Worm (Caenorhabditis elegans) whole organism, young adult: ENCODE measurements around the gene C07B5.3.

ENCODE experiments used
- B0019.2 ChIP-seq: fragments of 200-800 bp; sonication (Bioruptor generic); conservative IDR thresholded peaks from 2 replicates; pipeline ENCODE4 v1.3.6; 2022; ENCODE audit warnings: missing genetic modification reagents, missing genetic modification characterization, missing compliant biosample characterization
- B0336.3 ChIP-seq: fragments of 200-800 bp; sonication (Bioruptor generic); IDR thresholded peaks from 2 replicates; pipeline ENCODE4 v1.3.6; 2022; ENCODE audit warnings: missing genetic modification characterization, missing compliant biosample characterization
- F10E7.11 ChIP-seq: sonication (generic microtip); optimal IDR thresholded peaks from 2 replicates; lab custom pipeline; 2017; ENCODE audit warnings: mild to moderate bottlenecking, missing genetic modification characterization, moderate library complexity, missing compliant biosample characterization
- F23B12.7 ChIP-seq: sonication (generic microtip); optimal IDR thresholded peaks from 2 replicates; lab custom pipeline; 2017; ENCODE audit warnings: missing genetic modification characterization, mild to moderate bottlenecking, missing compliant biosample characterization, antibody characterized with exemption, moderate library complexity; ENCODE audit not compliant: insufficient read depth
- T26A5.8 ChIP-seq: sonication (generic microtip); optimal IDR thresholded peaks from 2 replicates; lab custom pipeline; 2016; ENCODE audit warnings: missing genetic modification characterization, missing compliant biosample characterization
- ZK185.1 ChIP-seq: sonication (generic microtip); optimal IDR thresholded peaks from 2 replicates; lab custom pipeline; 2016; ENCODE audit warnings: mild to moderate bottlenecking, missing genetic modification characterization, missing compliant biosample characterization; ENCODE audit not compliant: poor library complexity, severe bottlenecking
- akir-1 ChIP-seq: fragments of 200-800 bp; sonication (Bioruptor generic); optimal IDR thresholded peaks from 2 replicates; lab custom pipeline; 2018; ENCODE audit warnings: mild to moderate bottlenecking, missing genetic modification characterization, moderate library complexity, missing compliant biosample characterization
- aptf-3 ChIP-seq: fragments of 200-800 bp; sonication (Bioruptor generic); IDR thresholded peaks from 2 replicates; pipeline ENCODE4 v1.3.6; 2022; ENCODE audit warnings: missing genetic modification characterization, missing compliant biosample characterization
- athp-1 ChIP-seq: sonication (generic microtip); optimal IDR thresholded peaks from 2 replicates; lab custom pipeline; 2017; ENCODE audit warnings: mild to moderate bottlenecking, missing genetic modification characterization, missing compliant biosample characterization
- attf-6 ChIP-seq: fragments of 200-800 bp; sonication (Bioruptor generic); IDR thresholded peaks from 2 replicates; pipeline ENCODE4 v1.3.6; 2022; ENCODE audit warnings: missing genetic modification reagents, missing genetic modification characterization, missing compliant biosample characterization
- bed-1 ChIP-seq: fragments of 200-800 bp; sonication (Bioruptor generic); IDR thresholded peaks from 2 replicates; pipeline ENCODE4 v1.3.6; 2022; ENCODE audit warnings: missing genetic modification reagents, missing genetic modification characterization, missing compliant biosample characterization
- ccch-3 ChIP-seq: fragments of 200-800 bp; sonication (Bioruptor generic); optimal IDR thresholded peaks from 2 replicates; lab custom pipeline; 2018; ENCODE audit warnings: mild to moderate bottlenecking, missing genetic modification characterization, missing compliant biosample characterization
- cebp-1 ChIP-seq, 2 experiments: fragments of 200-800 bp in 1 of 2; sonication (Bioruptor generic) in 1 of 2; sonication (generic microtip) in 1 of 2; IDR thresholded peaks in 1 of 2; optimal IDR thresholded peaks in 1 of 2; 2 replicates each; pipeline versions ENCODE4 v1.3.6 to Lab custom; 2017 to 2022; ENCODE audit warnings: missing compliant biosample characterization in 2 of 2, missing genetic modification characterization in 2 of 2, mild to moderate bottlenecking in 1 of 2, missing genetic modification reagents in 1 of 2, moderate library complexity in 1 of 2
- ceh-100 ChIP-seq: fragments of 200-800 bp; sonication (Bioruptor generic); IDR thresholded peaks from 2 replicates; pipeline ENCODE4 v1.3.6; 2022; ENCODE audit warnings: missing genetic modification reagents, missing genetic modification characterization, missing compliant biosample characterization
- die-1 ChIP-seq: sonication (generic microtip); optimal IDR thresholded peaks from 2 replicates; lab custom pipeline; 2016; ENCODE audit warnings: missing genotype, mild to moderate bottlenecking, missing genetic modification characterization, missing compliant biosample characterization
- dox-1 ChIP-seq: fragments of 200-800 bp; sonication (Bioruptor generic); IDR thresholded peaks from 2 replicates; pipeline ENCODE4 v1.3.6; 2022; ENCODE audit warnings: missing genetic modification reagents, missing genetic modification characterization, missing compliant biosample characterization
- dpff-1 ChIP-seq: sonication (generic microtip); optimal IDR thresholded peaks from 2 replicates; lab custom pipeline; 2017; ENCODE audit warnings: mild to moderate bottlenecking, missing genetic modification characterization, missing compliant biosample characterization
- egrh-3 ChIP-seq: fragments of 200-800 bp; sonication (Bioruptor generic); IDR thresholded peaks from 2 replicates; pipeline ENCODE4 v1.3.6; 2022; ENCODE audit warnings: missing genetic modification reagents, missing genetic modification characterization, missing compliant biosample characterization
- ets-4 ChIP-seq: fragments of 200-800 bp; sonication (Bioruptor generic); optimal IDR thresholded peaks from 2 replicates; lab custom pipeline; 2018; ENCODE audit warnings: mild to moderate bottlenecking, missing genetic modification characterization, missing compliant biosample characterization
- hlh-12 ChIP-seq: sonication (generic microtip); optimal IDR thresholded peaks from 2 replicates; lab custom pipeline; 2016; ENCODE audit warnings: missing genetic modification characterization, missing compliant biosample characterization
- hlh-26 ChIP-seq: fragments of 200-800 bp; sonication (Bioruptor generic); conservative IDR thresholded peaks from 2 replicates; pipeline ENCODE4 v1.3.6; 2022; ENCODE audit warnings: missing genetic modification reagents, missing genetic modification characterization, missing compliant biosample characterization
- hmg-1.2 ChIP-seq: fragments of 200-800 bp; sonication (Bioruptor generic); IDR thresholded peaks from 2 replicates; pipeline ENCODE4 v1.3.6; 2022; ENCODE audit warnings: missing genetic modification reagents, missing genetic modification characterization, missing compliant biosample characterization
- hmg-20 ChIP-seq: fragments of 200-800 bp; sonication (Bioruptor generic); IDR thresholded peaks from 2 replicates; pipeline ENCODE4 v1.3.6; 2022; ENCODE audit warnings: missing genetic modification reagents, missing genetic modification characterization, missing compliant biosample characterization
- hrde-1 ChIP-seq: sonication (generic microtip); optimal IDR thresholded peaks from 2 replicates; lab custom pipeline; 2016; ENCODE audit warnings: missing genetic modification characterization, mild to moderate bottlenecking, missing compliant biosample characterization, moderate library complexity, missing genotype, missing genetic modification reagents, borderline replicate concordance
- hsf-1 ChIP-seq: fragments of 200-800 bp; sonication (Bioruptor generic); IDR thresholded peaks from 2 replicates; pipeline ENCODE4 v1.3.6; 2022; ENCODE audit warnings: missing genetic modification reagents, missing genetic modification characterization, missing compliant biosample characterization
- lin-35 ChIP-seq, 3 experiments: fragments of 150-350 bp in 2 of 3; sonication (generic microtip) in 1 of 3; optimal IDR thresholded peaks; 2 replicates each; lab custom pipeline; 2014 to 2018; ENCODE audit warnings: missing biosample characterization in 3 of 3, missing genetic modification characterization in 3 of 3, missing genetic modification reagents in 3 of 3
- lin-40 ChIP-seq: sonication (generic microtip); optimal IDR thresholded peaks from 2 replicates; lab custom pipeline; 2016; ENCODE audit warnings: missing genetic modification characterization, mild to moderate bottlenecking, missing compliant biosample characterization, missing genotype, missing genetic modification reagents
- lir-1 ChIP-seq: fragments of 200-800 bp; sonication (Bioruptor generic); conservative IDR thresholded peaks from 2 replicates; pipeline ENCODE4 v1.3.6; 2022; ENCODE audit warnings: missing genetic modification reagents, missing genetic modification characterization, missing compliant biosample characterization
- lsl-1 ChIP-seq: fragments of 200-800 bp; sonication (Bioruptor generic); optimal IDR thresholded peaks from 2 replicates; lab custom pipeline; 2018; ENCODE audit warnings: mild to moderate bottlenecking, missing genetic modification characterization, moderate library complexity, missing compliant biosample characterization
- lsy-27 ChIP-seq: sonication (generic microtip); optimal IDR thresholded peaks from 2 replicates; lab custom pipeline; 2017; ENCODE audit warnings: missing genetic modification characterization, mild to moderate bottlenecking, missing compliant biosample characterization, antibody characterized with exemption, missing genotype, borderline replicate concordance; ENCODE audit not compliant: insufficient read depth
- madf-3 ChIP-seq: fragments of 200-800 bp; sonication (Bioruptor generic); IDR thresholded peaks from 2 replicates; pipeline ENCODE4 v1.3.6; 2022; ENCODE audit warnings: missing genetic modification reagents, missing genetic modification characterization, missing compliant biosample characterization
- mcd-1 ChIP-seq: fragments of 200-800 bp; sonication (Bioruptor generic); IDR thresholded peaks from 2 replicates; pipeline ENCODE4 v1.3.6; 2022; ENCODE audit warnings: missing genetic modification reagents, missing genetic modification characterization, missing compliant biosample characterization
- nfya-1 ChIP-seq: sonication (generic microtip); optimal IDR thresholded peaks from 2 replicates; lab custom pipeline; 2017; ENCODE audit warnings: antibody characterized with exemption, missing compliant biosample characterization, missing genetic modification characterization, borderline replicate concordance; ENCODE audit not compliant: insufficient read depth
- nhr-120 ChIP-seq: fragments of 200-800 bp; sonication (Bioruptor generic); IDR thresholded peaks from 2 replicates; pipeline ENCODE4 v1.3.6; 2022; ENCODE audit warnings: missing genetic modification characterization, missing compliant biosample characterization
- nhr-80 ChIP-seq: sonication (generic microtip); optimal IDR thresholded peaks from 2 replicates; lab custom pipeline; 2016; ENCODE audit warnings: missing genetic modification characterization, missing compliant biosample characterization
- repo-1 ChIP-seq: sonication (generic microtip); optimal IDR thresholded peaks from 2 replicates; lab custom pipeline; 2017; ENCODE audit warnings: mild to moderate bottlenecking, missing genetic modification characterization, missing compliant biosample characterization
- rpc-1 ChIP-seq, 2 experiments: fragments of 150-350 bp in 1 of 2; sonication (generic microtip) in 1 of 2; optimal IDR thresholded peaks; 2 replicates each; lab custom pipeline; 2014 to 2018; ENCODE audit warnings: missing biosample characterization in 1 of 2, missing genetic modification characterization in 1 of 2, missing genetic modification reagents in 1 of 2, missing genotype in 1 of 2
- snpc-4 ChIP-seq, 5 experiments: fragments of 150-350 bp in 1 of 5; sonication (generic microtip) in 4 of 5; optimal IDR thresholded peaks; 2 replicates each; lab custom pipeline; 2014 to 2018; ENCODE audit warnings: missing genetic modification characterization in 5 of 5, missing biosample characterization in 3 of 5, antibody characterized with exemption in 2 of 5, mild to moderate bottlenecking in 2 of 5, missing compliant biosample characterization in 2 of 5, missing genotype in 2 of 5, moderate library complexity in 2 of 5, missing genetic modification reagents in 1 of 5
- somi-1 ChIP-seq: fragments of 200-800 bp; sonication (Bioruptor generic); optimal IDR thresholded peaks from 2 replicates; lab custom pipeline; 2018; ENCODE audit warnings: mild to moderate bottlenecking, missing genetic modification characterization, missing compliant biosample characterization
- tbx-9 ChIP-seq: sonication (generic microtip); optimal IDR thresholded peaks from 2 replicates; lab custom pipeline; 2016; ENCODE audit warnings: borderline replicate concordance, missing genetic modification characterization, inconsistent platforms, missing compliant biosample characterization
- tlf-1 ChIP-seq: fragments of 200-800 bp; sonication (Bioruptor generic); optimal IDR thresholded peaks from 2 replicates; lab custom pipeline; 2018; ENCODE audit warnings: mild to moderate bottlenecking, missing genetic modification characterization, missing compliant biosample characterization
- xnd-1 ChIP-seq: sonication (generic microtip); optimal IDR thresholded peaks from 2 replicates; lab custom pipeline; 2016; ENCODE audit warnings: missing genotype, missing genetic modification reagents, missing genetic modification characterization, missing compliant biosample characterization
- zfh-2 ChIP-seq: fragments of 200-800 bp; sonication (Bioruptor generic); conservative IDR thresholded peaks from 2 replicates; pipeline ENCODE4 v1.3.6; 2022; ENCODE audit warnings: missing genetic modification reagents, missing genetic modification characterization, missing compliant biosample characterization
- ztf-26 ChIP-seq: sonication (generic microtip); optimal IDR thresholded peaks from 2 replicates; lab custom pipeline; 2017; ENCODE audit warnings: missing genetic modification characterization, missing compliant biosample characterization
- ztf-28 ChIP-seq: fragments of 200-800 bp; sonication (Bioruptor generic); IDR thresholded peaks from 2 replicates; pipeline ENCODE4 v1.3.6; 2022; ENCODE audit warnings: missing genetic modification reagents, missing genetic modification characterization, missing compliant biosample characterization
- ztf-3 ChIP-seq: fragments of 200-800 bp; sonication (Bioruptor generic); optimal IDR thresholded peaks from 2 replicates; lab custom pipeline; 2018; ENCODE audit warnings: mild to moderate bottlenecking, missing genetic modification characterization, missing compliant biosample characterization
- ztf-6 ChIP-seq: fragments of 200-800 bp; sonication (Bioruptor generic); IDR thresholded peaks from 2 replicates; pipeline ENCODE4 v1.3.6; 2022; ENCODE audit warnings: missing genetic modification reagents, missing genetic modification characterization, missing compliant biosample characterization

C07B5.3 gene

ce11 chrX:9552404-9552803 lies 29.4 kb upstream of the C07B5.3 start:
- TF ChIP-seq lsy-27 (tag; lab: Kevin White, UChicago) (no peak), dox-1 (no peak), lin-35 (GFP tag; optimal IDR thresholded peaks at IDR 0.05; lab: Kevin White, UChicago) (no peak), hlh-26 (GFP tag; lab: Robert Waterston, UW) (no peak), hsf-1 (GFP tag; lab: Robert Waterston, UW) (no peak), lir-1 (GFP tag; lab: Robert Waterston, UW) (no peak), nhr-80 (peak; percentile 37), akir-1 (GFP tag; lab: Kevin White, UChicago) (no peak), tlf-1 (GFP tag; lab: Kevin White, UChicago) (no peak), repo-1 (tag; lab: Kevin White, UChicago) (no peak), ztf-28 (GFP tag; lab: Robert Waterston, UW) (no peak), rpc-1 (optimal IDR thresholded peaks at IDR 0.05; lab: Kevin White, UChicago) (no peak), rpc-1 (tag; optimal IDR thresholded peaks at IDR 0.05; lab: Kevin White, UChicago) (no peak), ceh-100 (no peak), ZK185.1 (tag; lab: Kevin White, UChicago) (no peak), ztf-3 (GFP tag; lab: Kevin White, UChicago) (no peak), madf-3 (GFP tag; lab: Robert Waterston, UW) (no peak), hmg-1.2 (peak; percentile 53), nhr-120 (GFP tag; lab: Robert Waterston, UW) (no peak), zfh-2 (GFP tag; lab: Robert Waterston, UW) (peak; percentile 92), ccch-3 (GFP tag; lab: Kevin White, UChicago) (no peak), aptf-3 (GFP tag; lab: Robert Waterston, UW) (no peak), F10E7.11 (tag; lab: Kevin White, UChicago) (no peak), bed-1 (no peak), die-1 (no peak), hlh-12 (tag; lab: Kevin White, UChicago) (no peak), lin-40 (peak; percentile 30), hmg-20 (no peak), ztf-6 (GFP tag; lab: Robert Waterston, UW) (no peak), mcd-1 (GFP tag; lab: Robert Waterston, UW) (no peak; the same call in 1 of the 2 replicates), B0019.2 (GFP tag; lab: Robert Waterston, UW) (no peak), snpc-4 (GFP tag; optimal IDR thresholded peaks at IDR 0.05; lab: Kevin White, UChicago) (no peak), snpc-4 (tag; optimal IDR thresholded peaks at IDR 0.05; lab: Kevin White, UChicago) (peak in 1 of 4 experiments; percentile 7), cebp-1 (GFP tag; IDR thresholded peaks at IDR 0.05; lab: Robert Waterston, UW) (no peak), cebp-1 (tag; optimal IDR thresholded peaks at IDR 0.05; lab: Kevin White, UChicago) (peak; percentile 4), tbx-9 (tag; lab: Kevin White, UChicago) (no peak), T26A5.8 (no peak), somi-1 (GFP tag; lab: Kevin White, UChicago) (no peak), egrh-3 (GFP tag; lab: Robert Waterston, UW) (peak; percentile 77), athp-1 (tag; lab: Kevin White, UChicago) (no peak), nfya-1 (tag; lab: Kevin White, UChicago) (no peak), B0336.3 (GFP tag; lab: Robert Waterston, UW) (no peak), F23B12.7 (tag; lab: Kevin White, UChicago) (no peak), dpff-1 (tag; lab: Kevin White, UChicago) (no peak), xnd-1 (tag; lab: Kevin White, UChicago) (no peak), ets-4 (GFP tag; lab: Kevin White, UChicago) (no peak), lsl-1 (no peak), ztf-26 (tag; lab: Kevin White, UChicago) (no peak), hrde-1 (tag; lab: Kevin White, UChicago) (no peak), attf-6 (GFP tag; lab: Robert Waterston, UW) (no peak)
